Worm (Caenorhabditis elegans): ENCODE measurements around the gene T25B9.3.

T25B9.3 gene

ce11 chrIV:10773811-10774210 is 29.2 kb downstream of the T25B9.3 start, which contains the start of gene inpp-1:
Gene inpp-1 (minus strand): TSS chrIV:10773911.
- TF ChIP-seq unc-62 (GFP tag; optimal IDR thresholded peaks at IDR 0.05) = no peak

ce11 chrIV:10777076-10777475 is 32.5 kb downstream of the T25B9.3 start:
- no peak for TF ChIP-seq unc-62 (GFP tag; optimal IDR thresholded peaks at IDR 0.05)

- TF ChIP-seq unc-62 (GFP tag; optimal IDR thresholded peaks at IDR 0.05) = no peak
These were observed 33.0 kb downstream of the T25B9.3 start for ce11 chrIV:10777600-10777999.

- TF ChIP-seq unc-62 (GFP tag; optimal IDR thresholded peaks at IDR 0.05) = no peak
These were observed 34.0 kb downstream of the T25B9.3 start for ce11 chrIV:10778582-10778981.

ce11 chrIV:10779328-10779727 is 34.8 kb downstream of the T25B9.3 start:
- TF ChIP-seq unc-62 (GFP tag; optimal IDR thresholded peaks at IDR 0.05) = no peak

ce11 chrIV:10780583-10780982 is 36.0 kb downstream of the T25B9.3 start, which contains the start of gene swt-3:
Gene swt-3 (minus strand): TSS chrIV:10780683.
- no peak for TF ChIP-seq unc-62 (GFP tag; optimal IDR thresholded peaks at IDR 0.05)

ce11 chrIV:10781346-10781745 is 36.8 kb downstream of the T25B9.3 start:
- no peak for TF ChIP-seq unc-62 (GFP tag; optimal IDR thresholded peaks at IDR 0.05)

- TF ChIP-seq unc-62 (GFP tag; optimal IDR thresholded peaks at IDR 0.05) = no peak
These were observed 37.4 kb downstream of the T25B9.3 start for ce11 chrIV:10782014-10782413.

ce11 chrIV:10784085-10784484 is 39.5 kb downstream of the T25B9.3 start:
- TF ChIP-seq unc-62 (GFP tag; optimal IDR thresholded peaks at IDR 0.05) = no peak

- no peak for TF ChIP-seq unc-62 (GFP tag; optimal IDR thresholded peaks at IDR 0.05)
These were observed 42.2 kb downstream of the T25B9.3 start, which contains the start of gene srd-7 for ce11 chrIV:10786731-10787130. Gene srd-7 (minus strand): TSS chrIV:10786831.

ce11 chrIV:10790353-10790752 is 45.8 kb downstream of the T25B9.3 start, which contains the start of gene pept-2:
Gene pept-2 (plus strand): TSS chrIV:10790653.
- no peak for TF ChIP-seq unc-62 (GFP tag; optimal IDR thresholded peaks at IDR 0.05)

ce11 chrIV:10795678-10796077 is 51.1 kb downstream of the T25B9.3 start:
- TF ChIP-seq unc-62 (GFP tag; optimal IDR thresholded peaks at IDR 0.05) = no peak

- TF ChIP-seq unc-62 (GFP tag; optimal IDR thresholded peaks at IDR 0.05) = no peak
These were observed 52.1 kb downstream of the T25B9.3 start for ce11 chrIV:10796707-10797106.

All from whole organism, dauer.